Worm (Caenorhabditis elegans) whole organism, L1 larva: Measurements from ENCODE around the gene casy-1.
A peak's percentile ranks its signal among the peaks of the same experiment; 100 is the strongest.

Experiments
- C16A3.4 ChIP-seq: fragments of 150-350 bp; optimal IDR thresholded peaks from 2 replicates; lab custom pipeline; 2014; ENCODE audit warnings: missing biosample characterization, missing genetic modification characterization
- aha-1 ChIP-seq: fragments of 150-350 bp; optimal IDR thresholded peaks from 2 replicates; lab custom pipeline; 2014; ENCODE audit warnings: missing biosample characterization, missing genetic modification characterization
- aly-2 ChIP-seq: fragments of 150-350 bp; optimal IDR thresholded peaks from 2 replicates; lab custom pipeline; 2014; ENCODE audit warnings: missing biosample characterization, missing genetic modification characterization
- ama-1 ChIP-seq: fragments of 150-350 bp; optimal IDR thresholded peaks from 2 replicates; lab custom pipeline; 2014
- blmp-1 ChIP-seq: fragments of 150-350 bp; optimal IDR thresholded peaks from 2 replicates; lab custom pipeline; 2014; ENCODE audit warnings: missing biosample characterization, missing genetic modification characterization
- ceh-63 ChIP-seq: fragments of 200-800 bp; sonication (Bioruptor generic); optimal IDR thresholded peaks from 2 replicates; lab custom pipeline; 2018; ENCODE audit warnings: mild to moderate bottlenecking, missing genetic modification characterization, missing compliant biosample characterization
- ceh-8 ChIP-seq: fragments of 200-800 bp; sonication (Bioruptor generic); optimal IDR thresholded peaks from 2 replicates; lab custom pipeline; 2018; ENCODE audit warnings: mild to moderate bottlenecking, missing genetic modification characterization, moderate library complexity, missing compliant biosample characterization
- ceh-82 ChIP-seq, 3 experiments: fragments of 150-350 bp in 1 of 3; sonication (generic microtip) in 2 of 3; optimal IDR thresholded peaks; 2 replicates each; lab custom pipeline; 2014 to 2017; ENCODE audit warnings: missing biosample characterization in 3 of 3, missing genetic modification characterization in 3 of 3
- ceh-88 ChIP-seq: fragments of 200-800 bp; sonication (Bioruptor generic); IDR thresholded peaks from 2 replicates; pipeline ENCODE4 v1.3.6; 2022; ENCODE audit warnings: missing genetic modification characterization, missing compliant biosample characterization
- ces-1 ChIP-seq: fragments of 150-350 bp; optimal IDR thresholded peaks from 2 replicates; lab custom pipeline; 2014; ENCODE audit warnings: missing biosample characterization, missing genetic modification reagents, missing genetic modification characterization
- efl-1 ChIP-seq, 4 experiments: fragments of 150-350 bp; optimal IDR thresholded peaks in 3 of 4; peaks in 1 of 4; 1 replicate in 1 of 4; 2 replicates in 3 of 4; lab custom pipeline; 2014; ENCODE audit warnings: missing biosample characterization in 2 of 4, missing genetic modification characterization in 2 of 4, missing genetic modification reagents in 2 of 4
- egl-13 ChIP-seq: sonication (generic microtip); optimal IDR thresholded peaks from 2 replicates; lab custom pipeline; 2016; ENCODE audit warnings: missing genotype, missing genetic modification reagents, missing genetic modification characterization, missing compliant biosample characterization
- egl-27 ChIP-seq, 2 experiments: fragments of 150-350 bp in 1 of 2; sonication (generic microtip); optimal IDR thresholded peaks; 3 replicates each; lab custom pipeline; 2017 to 2018; ENCODE audit warnings: missing biosample characterization in 2 of 2, missing genetic modification characterization in 2 of 2, missing genetic modification reagents in 2 of 2
- elt-2 ChIP-seq: sonication (generic microtip); optimal IDR thresholded peaks from 2 replicates; lab custom pipeline; 2016; ENCODE audit warnings: missing genetic modification characterization, mild to moderate bottlenecking, inconsistent platforms, missing compliant biosample characterization, missing genetic modification reagents
- elt-3 ChIP-seq, 6 experiments: fragments of 150-350 bp in 1 of 6; sonication (generic microtip); optimal IDR thresholded peaks; 2 replicates each; lab custom pipeline; 2017 to 2018; ENCODE audit warnings: missing biosample characterization in 6 of 6, missing genetic modification characterization in 6 of 6, inconsistent platforms in 1 of 6
- fkh-8 ChIP-seq: sonication (generic microtip); optimal IDR thresholded peaks from 2 replicates; lab custom pipeline; 2016; ENCODE audit warnings: mild to moderate bottlenecking, missing genetic modification characterization, missing compliant biosample characterization
- fos-1 ChIP-seq: fragments of 150-350 bp; optimal IDR thresholded peaks from 2 replicates; lab custom pipeline; 2014; ENCODE audit warnings: missing biosample characterization, missing genetic modification characterization
- hlh-4 ChIP-seq: sonication (generic microtip); optimal IDR thresholded peaks from 2 replicates; lab custom pipeline; 2016; ENCODE audit warnings: mild to moderate bottlenecking, missing genetic modification characterization, missing compliant biosample characterization
- isw-1 ChIP-seq: fragments of 200-800 bp; sonication (Bioruptor generic); IDR thresholded peaks from 2 replicates; pipeline ENCODE4 v1.3.6; 2022; ENCODE audit warnings: missing genetic modification characterization, missing compliant biosample characterization
- lin-14 ChIP-seq: fragments of 200-800 bp; sonication (Bioruptor generic); optimal IDR thresholded peaks from 2 replicates; lab custom pipeline; 2018; ENCODE audit warnings: mild to moderate bottlenecking, missing genetic modification characterization, moderate library complexity, missing compliant biosample characterization
- lin-35 ChIP-seq, 2 experiments: fragments of 150-350 bp; optimal IDR thresholded peaks; 2 replicates each; lab custom pipeline; 2014; ENCODE audit warnings: missing biosample characterization in 2 of 2, missing genetic modification characterization in 2 of 2, missing genetic modification reagents in 2 of 2
- lin-39 ChIP-seq: fragments of 150-350 bp; optimal IDR thresholded peaks from 2 replicates; lab custom pipeline; 2014; ENCODE audit warnings: missing biosample characterization, missing genetic modification reagents, missing genetic modification characterization
- lsy-2 ChIP-seq, 2 experiments: fragments of 150-350 bp; optimal IDR thresholded peaks; 2 replicates each; lab custom pipeline; 2014; ENCODE audit warnings: missing biosample characterization in 2 of 2, missing genetic modification characterization in 2 of 2
- mdl-1 ChIP-seq, 2 experiments: fragments of 150-350 bp; optimal IDR thresholded peaks; 2 replicates each; lab custom pipeline; 2014 to 2017; ENCODE audit warnings: missing biosample characterization in 2 of 2, missing genetic modification characterization in 2 of 2, inconsistent platforms in 1 of 2
- mep-1 ChIP-seq: fragments of 150-350 bp; optimal IDR thresholded peaks from 2 replicates; lab custom pipeline; 2014; ENCODE audit warnings: missing biosample characterization, missing genetic modification characterization
- nhr-19 ChIP-seq: fragments of 200-800 bp; sonication (Bioruptor generic); conservative IDR thresholded peaks from 2 replicates; pipeline ENCODE4 v1.3.6; 2022; ENCODE audit warnings: missing genetic modification characterization, missing compliant biosample characterization
- nhr-20 ChIP-seq: sonication (generic microtip); optimal IDR thresholded peaks from 2 replicates; lab custom pipeline; 2016; ENCODE audit warnings: mild to moderate bottlenecking, missing genetic modification characterization, missing compliant biosample characterization
- nhr-28 ChIP-seq: fragments of 150-350 bp; optimal IDR thresholded peaks from 2 replicates; lab custom pipeline; 2014; ENCODE audit warnings: missing biosample characterization, missing genetic modification characterization
- nhr-47 ChIP-seq: sonication (generic microtip); optimal IDR thresholded peaks from 2 replicates; lab custom pipeline; 2016; ENCODE audit warnings: mild to moderate bottlenecking, missing genetic modification characterization, moderate library complexity, missing compliant biosample characterization
- nhr-71 ChIP-seq: sonication (generic microtip); optimal IDR thresholded peaks from 2 replicates; lab custom pipeline; 2016; ENCODE audit warnings: mild to moderate bottlenecking, missing genetic modification characterization, moderate library complexity, missing compliant biosample characterization
- nhr-85 ChIP-seq: sonication (generic microtip); peaks from one replicate; lab custom pipeline; 2016; ENCODE audit warnings: missing genetic modification characterization, inconsistent platforms, missing compliant biosample characterization
- nhr-90 ChIP-seq: sonication (generic microtip); optimal IDR thresholded peaks from 2 replicates; lab custom pipeline; 2016; ENCODE audit warnings: mild to moderate bottlenecking, missing genetic modification characterization, missing compliant biosample characterization; ENCODE audit not compliant: poor library complexity
- rnt-1 ChIP-seq: sonication (generic microtip); optimal IDR thresholded peaks from 2 replicates; lab custom pipeline; 2016; ENCODE audit warnings: mild to moderate bottlenecking, missing genetic modification characterization, moderate library complexity, missing compliant biosample characterization
- snu-23 ChIP-seq: sonication (generic microtip); optimal IDR thresholded peaks from 2 replicates; lab custom pipeline; 2016; ENCODE audit warnings: missing genetic modification characterization, missing compliant biosample characterization
- swsn-7 ChIP-seq: sonication (generic microtip); optimal IDR thresholded peaks from 2 replicates; lab custom pipeline; 2016; ENCODE audit warnings: missing genetic modification characterization, missing compliant biosample characterization
- tbx-2 ChIP-seq: sonication (generic microtip); optimal IDR thresholded peaks from 2 replicates; lab custom pipeline; 2016; ENCODE audit warnings: missing genetic modification characterization, missing compliant biosample characterization
- tlp-1 ChIP-seq: fragments of 150-350 bp; optimal IDR thresholded peaks from 2 replicates; lab custom pipeline; 2014; ENCODE audit warnings: missing biosample characterization, missing genetic modification characterization
- unc-130 ChIP-seq: fragments of 150-350 bp; optimal IDR thresholded peaks from 2 replicates; lab custom pipeline; 2017; ENCODE audit warnings: missing biosample characterization, missing genetic modification characterization, inconsistent platforms
- ztf-4 ChIP-seq: fragments of 150-350 bp; optimal IDR thresholded peaks from 2 replicates; lab custom pipeline; 2014; ENCODE audit warnings: missing biosample characterization, missing genetic modification characterization

casy-1 gene

ce11 chrII:5933133-5933532 lies 23.4 kb downstream of the casy-1 start:
- TF ChIP-seq nhr-20 (tag; lab: Kevin White, UChicago) (no peak), fkh-8 (tag; lab: Kevin White, UChicago) (no peak), efl-1 (optimal IDR thresholded peaks at IDR 0.05; lab: Kevin White, UChicago) (no peak), efl-1 (GFP tag; optimal IDR thresholded peaks at IDR 0.05 in 1 of 2; lab: Kevin White, UChicago) (peak in 1 of 2 experiments; percentile 10), nhr-85 (tag; lab: Kevin White, UChicago) (peak; percentile 70), swsn-7 (no peak)

- TF ChIP-seq nhr-47 (tag; lab: Kevin White, UChicago): peak; percentile 29
- TF ChIP-seq snu-23 (GFP tag; lab: Kevin White, UChicago): peak; percentile 47
- no peak for TF ChIP-seq ces-1 (GFP tag; lab: Kevin White, UChicago)
- peak; percentile 37 to 65 for TF ChIP-seq lsy-2 (tag; optimal IDR thresholded peaks at IDR 0.05; lab: Kevin White, UChicago)
- peak; percentile 74 for TF ChIP-seq nhr-85 (tag; lab: Kevin White, UChicago)
- peak; percentile 76 for TF ChIP-seq rnt-1 (tag; lab: Kevin White, UChicago)
- TF ChIP-seq nhr-90: peak; percentile 14
- TF ChIP-seq nhr-19 (GFP tag; lab: Robert Waterston, UW): peak; percentile 65
- TF ChIP-seq unc-130 (tag; lab: Kevin White, UChicago): peak; percentile 54
- TF ChIP-seq C16A3.4 (tag; lab: Kevin White, UChicago): peak; percentile 35
- no peak for TF ChIP-seq aly-2
- no peak for TF ChIP-seq tlp-1 (tag; lab: Kevin White, UChicago)
- TF ChIP-seq egl-13 (tag; lab: Kevin White, UChicago): no peak
- no peak for TF ChIP-seq ceh-8 (GFP tag; lab: Kevin White, UChicago)
- no peak for TF ChIP-seq aha-1 (tag; lab: Kevin White, UChicago)
- TF ChIP-seq tbx-2 (tag; lab: Kevin White, UChicago): peak; percentile 26
- no peak for TF ChIP-seq fos-1 (tag; lab: Kevin White, UChicago)
- TF ChIP-seq nhr-28 (tag; lab: Kevin White, UChicago): no peak
- no peak for TF ChIP-seq ceh-63 (GFP tag; lab: Kevin White, UChicago)
- TF ChIP-seq elt-3 (tag; optimal IDR thresholded peaks at IDR 0.05; lab: Kevin White, UChicago): peak in 1 of 6 experiments; percentile 48
- TF ChIP-seq lin-14 (GFP tag; lab: Kevin White, UChicago): peak; percentile 81
- peak; percentile 9 for TF ChIP-seq mep-1
- TF ChIP-seq hlh-4 (tag; lab: Kevin White, UChicago): no peak
- TF ChIP-seq blmp-1 (tag; lab: Kevin White, UChicago): peak; percentile 85
- no peak for TF ChIP-seq ceh-82 (tag; optimal IDR thresholded peaks at IDR 0.05; lab: Kevin White, UChicago)
- TF ChIP-seq ztf-4: peak; percentile 49
- TF ChIP-seq mdl-1 (tag; optimal IDR thresholded peaks at IDR 0.05; lab: Kevin White, UChicago): peak in 1 of 2 experiments; percentile 34
- no peak for TF ChIP-seq egl-27 (tag; optimal IDR thresholded peaks at IDR 0.05; lab: Kevin White, UChicago)
- no peak for TF ChIP-seq ceh-88 (GFP tag; lab: Robert Waterston, UW)
- TF ChIP-seq efl-1 (optimal IDR thresholded peaks at IDR 0.05; lab: Kevin White, UChicago): no peak
- TF ChIP-seq efl-1 (GFP tag; optimal IDR thresholded peaks at IDR 0.05 in 1 of 2; lab: Kevin White, UChicago): peak in 1 of 2 experiments; percentile 82
- TF ChIP-seq nhr-20 (tag; lab: Kevin White, UChicago): peak; percentile 67
- TF ChIP-seq lin-39 (tag; lab: Kevin White, UChicago): peak; percentile 77
- no peak for TF ChIP-seq isw-1 (GFP tag; lab: Robert Waterston, UW)
- TF ChIP-seq ama-1 (lab: Kevin White, UChicago): no peak
- peak; percentile 84 for TF ChIP-seq nhr-71 (tag; lab: Kevin White, UChicago)
- peak in 1 of 2 experiments; percentile 16 for TF ChIP-seq lin-35 (GFP tag; optimal IDR thresholded peaks at IDR 0.05; lab: Kevin White, UChicago)
- peak; percentile 60 for TF ChIP-seq elt-2 (tag; lab: Kevin White, UChicago)
Measured at ce11 chrII:5931904-5932764, 24.3 kb downstream of the casy-1 start.
